Worm (Caenorhabditis elegans): ENCODE data around the gene K08F8.15.

Gene K08F8.15

DNA sequence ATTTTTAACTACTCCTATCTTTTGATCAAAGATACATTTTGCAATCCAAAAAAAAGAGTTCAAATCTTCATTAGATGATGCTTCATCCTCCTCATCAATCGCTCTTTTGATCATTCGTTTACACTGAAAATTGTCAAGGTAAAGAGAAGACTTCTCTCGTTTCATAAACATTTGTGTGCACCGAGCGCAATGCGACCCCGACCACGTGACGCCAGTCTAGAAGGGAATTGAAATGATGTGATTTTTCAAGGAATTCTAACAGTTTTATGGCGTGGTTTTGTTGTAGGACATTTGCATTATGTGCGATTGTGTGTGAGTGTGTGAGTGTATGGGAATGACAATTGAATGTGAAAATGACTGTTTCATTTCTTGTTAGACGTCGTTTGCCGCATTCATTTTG, 25.3 kb upstream of the K08F8.15 start (continued):
- TF ChIP-seq lin-13 (GFP tag; optimal IDR thresholded peaks at IDR 0.05) (no peak), fkh-8 (tag; optimal IDR thresholded peaks at IDR 0.05) (no peak), skn-1 (tag; optimal IDR thresholded peaks at IDR 0.05) (no peak), mep-1 (tag; optimal IDR thresholded peaks at IDR 0.05) (peak; percentile 18), zip-4 (GFP tag; optimal IDR thresholded peaks at IDR 0.05) (no peak), ceh-88 (GFP tag; IDR thresholded peaks at IDR 0.05) (no peak), ceh-90 (tag; optimal IDR thresholded peaks at IDR 0.05) (no peak), nhr-47 (tag; optimal IDR thresholded peaks at IDR 0.05) (peak; percentile 2), mef-2 (tag; optimal IDR thresholded peaks at IDR 0.05) (no peak), nhr-90 (tag; optimal IDR thresholded peaks at IDR 0.05; ENCODE audit: poor library complexity) (no peak), nhr-85 (tag) (peak; percentile 78), rnt-1 (tag; optimal IDR thresholded peaks at IDR 0.05) (peak; percentile 75), mab-9 (GFP tag; IDR thresholded peaks at IDR 0.05) (no peak), egl-13 (tag; optimal IDR thresholded peaks at IDR 0.05) (no peak), tlp-1 (tag; optimal IDR thresholded peaks at IDR 0.05) (no peak), nhr-11 (tag; optimal IDR thresholded peaks at IDR 0.05) (no peak), fkh-4 (tag; optimal IDR thresholded peaks at IDR 0.05; ENCODE audit: borderline replicate concordance) (no peak), C16A3.4 (tag; optimal IDR thresholded peaks at IDR 0.05) (no peak), lin-14 (GFP tag; optimal IDR thresholded peaks at IDR 0.05) (peak; percentile 74), snu-23 (GFP tag; optimal IDR thresholded peaks at IDR 0.05) (peak; percentile 73), ces-1 (GFP tag; optimal IDR thresholded peaks at IDR 0.05) (no peak), snpc-4 (tag; optimal IDR thresholded peaks at IDR 0.05) (no peak), nhr-12 (tag; optimal IDR thresholded peaks at IDR 0.05) (no peak), zag-1 (tag; optimal IDR thresholded peaks at IDR 0.05) (no peak), dsc-1 (tag; optimal IDR thresholded peaks at IDR 0.05) (no peak), pag-3 (tag; optimal IDR thresholded peaks at IDR 0.05; ENCODE audit: borderline replicate concordance, insufficient read depth) (no peak), sup-37 (GFP tag; optimal IDR thresholded peaks at IDR 0.05) (no peak), dpl-1 (GFP tag; optimal IDR thresholded peaks at IDR 0.05) (peak in 2 of 3 experiments; percentile 8 to 16), aly-2 (tag; optimal IDR thresholded peaks at IDR 0.05) (no peak), unc-62 (GFP tag; optimal IDR thresholded peaks at IDR 0.05) (no peak), lin-15B (tag; optimal IDR thresholded peaks at IDR 0.05) (no peak), swsn-7 (tag; optimal IDR thresholded peaks at IDR 0.05) (peak; percentile 24), jun-1 (tag; optimal IDR thresholded peaks at IDR 0.05) (no peak), Y116A8C.19 (tag; optimal IDR thresholded peaks at IDR 0.05; ENCODE audit: borderline replicate concordance) (no peak), fkh-10 (GFP tag; optimal IDR thresholded peaks at IDR 0.05) (no peak), isw-1 (GFP tag; IDR thresholded peaks at IDR 0.05) (no peak), unc-86 (tag; optimal IDR thresholded peaks at IDR 0.05) (no peak), mdl-1 (tag; optimal IDR thresholded peaks at IDR 0.05) (peak in 1 of 2 experiments; percentile 86), ets-5 (GFP tag; IDR thresholded peaks at IDR 0.05) (no peak), nhr-20 (tag; optimal IDR thresholded peaks at IDR 0.05) (peak; percentile 81), unc-30 (tag; optimal IDR thresholded peaks at IDR 0.05) (no peak), sox-4 (tag; optimal IDR thresholded peaks at IDR 0.05) (no peak), lin-35 (GFP tag; optimal IDR thresholded peaks at IDR 0.05) (peak; percentile 4 to 55), pqm-1 (tag; optimal IDR thresholded peaks at IDR 0.05) (no peak), xbp-1 (tag; optimal IDR thresholded peaks at IDR 0.05) (peak; percentile 2), nhr-28 (tag; optimal IDR thresholded peaks at IDR 0.05) (no peak), F16B12.6 (tag; optimal IDR thresholded peaks at IDR 0.05) (no peak), C04F5.9 (tag; optimal IDR thresholded peaks at IDR 0.05) (no peak), lsy-2 (tag; optimal IDR thresholded peaks at IDR 0.05) (peak; percentile 25 to 53), lin-39 (tag; optimal IDR thresholded peaks at IDR 0.05) (no peak), aha-1 (tag; optimal IDR thresholded peaks at IDR 0.05) (no peak), efl-3 (GFP tag; optimal IDR thresholded peaks at IDR 0.05) (no peak), ztf-11 (tag; optimal IDR thresholded peaks at IDR 0.05) (no peak), ceh-82 (tag; optimal IDR thresholded peaks at IDR 0.05) (no peak)

All from whole organism, L1 larva.